Worm (Caenorhabditis elegans) whole organism, mixed stage, embryonic: ENCODE results near the gene idpb-5.

Experiments
- M03D4.4 ChIP-seq: sonication (generic microtip); optimal IDR thresholded peaks from 2 replicates; lab custom pipeline; 2017; ENCODE audit warnings: mild to moderate bottlenecking, missing genetic modification characterization, missing compliant biosample characterization
- bed-3 ChIP-seq: fragments of 200-800 bp; sonication (Bioruptor generic); optimal IDR thresholded peaks from 3 replicates; lab custom pipeline; 2018; ENCODE audit warnings: mild to moderate bottlenecking, missing genetic modification characterization, moderate library complexity, missing compliant biosample characterization
- blmp-1 ChIP-seq: fragments of 150-350 bp; optimal IDR thresholded peaks from 2 replicates; lab custom pipeline; 2014; ENCODE audit warnings: missing biosample characterization, missing genetic modification characterization
- ceh-39 ChIP-seq: fragments of 150-350 bp; optimal IDR thresholded peaks from 2 replicates; lab custom pipeline; 2014; ENCODE audit warnings: missing biosample characterization, missing genetic modification characterization
- ceh-43 ChIP-seq: fragments of 200-800 bp; sonication (Bioruptor generic); optimal IDR thresholded peaks from 2 replicates; lab custom pipeline; 2018; ENCODE audit warnings: mild to moderate bottlenecking, missing genetic modification characterization, moderate library complexity, missing compliant biosample characterization
- ceh-83 ChIP-seq: fragments of 200-800 bp; sonication (Bioruptor generic); optimal IDR thresholded peaks from 2 replicates; lab custom pipeline; 2018; ENCODE audit warnings: mild to moderate bottlenecking, missing genetic modification characterization, missing compliant biosample characterization
- cnd-1 ChIP-seq: fragments of 200-800 bp; sonication (Bioruptor generic); optimal IDR thresholded peaks from 2 replicates; lab custom pipeline; 2018; ENCODE audit warnings: mild to moderate bottlenecking, missing genetic modification characterization, missing compliant biosample characterization
- drap-1 ChIP-seq: fragments of 200-800 bp; sonication (Bioruptor generic); optimal IDR thresholded peaks from 3 replicates; lab custom pipeline; 2018; ENCODE audit warnings: mild to moderate bottlenecking, missing genetic modification characterization, missing compliant biosample characterization
- elt-1 ChIP-seq: sonication (generic microtip); optimal IDR thresholded peaks from 2 replicates; lab custom pipeline; 2017; ENCODE audit warnings: missing genetic modification characterization, mild to moderate bottlenecking, missing compliant biosample characterization, antibody characterized with exemption, moderate library complexity, borderline replicate concordance; ENCODE audit not compliant: insufficient read depth
- flh-1 ChIP-seq: fragments of 200-800 bp; sonication (Bioruptor generic); optimal IDR thresholded peaks from 2 replicates; lab custom pipeline; 2018; ENCODE audit warnings: mild to moderate bottlenecking, missing genetic modification characterization, moderate library complexity, missing compliant biosample characterization
- ham-2 ChIP-seq: fragments of 200-800 bp; sonication (Bioruptor generic); optimal IDR thresholded peaks from 2 replicates; lab custom pipeline; 2018; ENCODE audit warnings: mild to moderate bottlenecking, missing genetic modification characterization, missing compliant biosample characterization
- hlh-1 ChIP-seq: fragments of 150-350 bp; optimal IDR thresholded peaks from 2 replicates; lab custom pipeline; 2014; ENCODE audit warnings: missing biosample characterization, missing genetic modification reagents, missing genetic modification characterization
- lin-13 ChIP-seq: fragments of 150-350 bp; optimal IDR thresholded peaks from 2 replicates; lab custom pipeline; 2014; ENCODE audit warnings: missing biosample characterization, missing genetic modification characterization
- mab-5 ChIP-seq: fragments of 150-350 bp; optimal IDR thresholded peaks from 2 replicates; lab custom pipeline; 2014; ENCODE audit warnings: missing biosample characterization, missing genetic modification characterization
- mep-1 ChIP-seq: fragments of 150-350 bp; optimal IDR thresholded peaks from 2 replicates; lab custom pipeline; 2017; ENCODE audit warnings: missing biosample characterization, missing genetic modification reagents, missing genetic modification characterization, inconsistent platforms
- mls-2 ChIP-seq: sonication (generic microtip); optimal IDR thresholded peaks from 2 replicates; lab custom pipeline; 2016; ENCODE audit warnings: mild to moderate bottlenecking, missing genetic modification characterization, moderate library complexity, missing compliant biosample characterization
- nhr-12 ChIP-seq: fragments of 150-350 bp; optimal IDR thresholded peaks from 2 replicates; lab custom pipeline; 2014; ENCODE audit warnings: missing biosample characterization, missing genetic modification characterization
- nhr-2 ChIP-seq: fragments of 150-350 bp; optimal IDR thresholded peaks from 2 replicates; lab custom pipeline; 2014; ENCODE audit warnings: missing biosample characterization, missing genetic modification characterization
- nhr-237 ChIP-seq: fragments of 150-350 bp; optimal IDR thresholded peaks from 2 replicates; lab custom pipeline; 2014; ENCODE audit warnings: missing biosample characterization, missing genetic modification characterization
- pha-4 ChIP-seq: fragments of 150-350 bp; optimal IDR thresholded peaks from 2 replicates; lab custom pipeline; 2018; ENCODE audit warnings: missing biosample characterization, missing genetic modification reagents, missing genetic modification characterization
- sem-2 ChIP-seq: fragments of 200-800 bp; sonication (Bioruptor generic); optimal IDR thresholded peaks from 2 replicates; lab custom pipeline; 2018; ENCODE audit warnings: mild to moderate bottlenecking, missing genetic modification characterization, missing compliant biosample characterization
- snpc-4 ChIP-seq: fragments of 150-350 bp; optimal IDR thresholded peaks from 2 replicates; lab custom pipeline; 2014; ENCODE audit warnings: missing biosample characterization, missing genetic modification characterization
- unc-62 ChIP-seq: fragments of 150-350 bp; optimal IDR thresholded peaks from 2 replicates; lab custom pipeline; 2014; ENCODE audit warnings: missing biosample characterization, missing genetic modification reagents, missing genetic modification characterization
- zip-8 ChIP-seq: fragments of 150-350 bp; optimal IDR thresholded peaks from 2 replicates; lab custom pipeline; 2014; ENCODE audit warnings: missing biosample characterization, missing genetic modification characterization
- ztf-11 ChIP-seq: fragments of 150-350 bp; optimal IDR thresholded peaks from 2 replicates; lab custom pipeline; 2014; ENCODE audit warnings: missing biosample characterization, missing genetic modification characterization

idpb-5 gene

DNA sequence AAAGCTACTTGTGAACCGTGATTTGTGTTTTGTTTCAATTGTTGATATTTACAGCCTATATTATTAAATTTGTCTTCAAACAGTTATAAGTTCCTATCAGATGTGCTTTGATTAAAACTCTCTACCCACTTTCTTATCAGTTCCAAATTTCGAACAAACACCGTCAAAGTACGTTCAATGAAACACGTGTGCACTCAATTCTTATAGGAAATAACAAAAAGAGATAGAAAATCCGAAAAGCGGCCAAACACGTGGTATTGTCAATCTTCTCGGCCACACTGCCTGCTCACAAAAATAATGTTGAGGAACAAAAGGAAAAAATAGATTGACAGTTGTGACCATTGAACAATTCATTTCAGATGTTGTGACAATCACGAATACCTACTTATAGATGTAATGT is 46.6 kb downstream of the idpb-5 start:
- TF ChIP-seq mep-1 (tag; lab: Kevin White, UChicago) = no peak
- no peak for TF ChIP-seq pha-4
- TF ChIP-seq elt-1 (tag; lab: Kevin White, UChicago) = no peak
- no peak for TF ChIP-seq hlh-1 (tag; lab: Kevin White, UChicago)
- no peak for TF ChIP-seq cnd-1 (tag; lab: Kevin White, UChicago)
- no peak for TF ChIP-seq lin-13

DNA sequence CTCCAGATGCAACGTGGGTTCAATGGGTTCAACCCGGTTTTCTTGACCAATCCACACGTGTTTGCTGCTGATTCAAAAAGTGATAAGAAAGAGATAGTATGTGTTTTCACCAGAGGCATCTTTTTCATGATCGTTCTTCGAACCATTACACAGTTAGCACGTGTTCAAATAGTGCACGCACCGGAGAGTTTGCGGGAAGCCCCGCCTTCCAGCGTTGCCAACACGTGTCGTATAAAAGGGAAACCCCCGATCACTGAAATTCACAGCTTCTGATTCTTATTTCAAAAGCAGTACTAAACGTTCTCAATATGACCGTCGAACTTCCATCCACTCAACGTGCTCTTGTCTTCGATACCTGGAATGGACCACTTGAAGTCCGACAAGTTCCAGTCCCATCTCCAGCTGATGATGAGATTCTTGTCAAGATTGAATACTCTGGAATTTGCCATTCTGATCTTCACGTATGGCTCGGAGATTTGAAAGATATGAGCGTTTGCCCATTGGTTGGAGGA is 48.7 kb downstream of the idpb-5 start, which contains the start of gene adh-1:
Gene adh-1, plus strand, starts transcription at position 261 of the 512 bp plus-strand sequence.
- TF ChIP-seq pha-4 (no peak), flh-1 (GFP tag; lab: Kevin White, UChicago) (no peak), ceh-43 (GFP tag; lab: Kevin White, UChicago) (no peak)

DNA sequence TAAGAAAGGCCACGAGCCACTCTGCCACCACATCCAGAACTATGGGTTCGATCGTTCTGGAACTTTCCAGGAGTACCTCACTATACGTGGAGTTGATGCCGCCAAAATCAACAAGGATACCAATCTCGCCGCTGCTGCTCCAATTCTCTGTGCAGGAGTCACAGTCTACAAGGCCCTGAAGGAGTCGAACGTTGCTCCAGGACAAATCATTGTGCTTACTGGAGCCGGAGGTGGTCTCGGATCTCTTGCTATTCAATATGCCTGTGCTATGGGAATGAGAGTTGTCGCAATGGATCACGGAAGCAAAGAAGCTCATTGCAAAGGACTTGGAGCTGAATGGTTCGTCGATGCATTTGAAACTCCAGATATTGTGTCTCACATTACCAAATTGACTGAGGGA is 49.3 kb downstream of the idpb-5 start:
- TF ChIP-seq nhr-12 (tag; lab: Kevin White, UChicago) (no peak), mab-5 (no peak), nhr-237 (tag; lab: Kevin White, UChicago) (no peak), hlh-1 (tag; lab: Kevin White, UChicago) (no peak), snpc-4 (tag; lab: Kevin White, UChicago) (no peak), flh-1 (GFP tag; lab: Kevin White, UChicago) (no peak), ceh-39 (tag; lab: Kevin White, UChicago) (no peak), mep-1 (tag; lab: Kevin White, UChicago) (no peak), drap-1 (GFP tag; lab: Kevin White, UChicago) (no peak)

DNA sequence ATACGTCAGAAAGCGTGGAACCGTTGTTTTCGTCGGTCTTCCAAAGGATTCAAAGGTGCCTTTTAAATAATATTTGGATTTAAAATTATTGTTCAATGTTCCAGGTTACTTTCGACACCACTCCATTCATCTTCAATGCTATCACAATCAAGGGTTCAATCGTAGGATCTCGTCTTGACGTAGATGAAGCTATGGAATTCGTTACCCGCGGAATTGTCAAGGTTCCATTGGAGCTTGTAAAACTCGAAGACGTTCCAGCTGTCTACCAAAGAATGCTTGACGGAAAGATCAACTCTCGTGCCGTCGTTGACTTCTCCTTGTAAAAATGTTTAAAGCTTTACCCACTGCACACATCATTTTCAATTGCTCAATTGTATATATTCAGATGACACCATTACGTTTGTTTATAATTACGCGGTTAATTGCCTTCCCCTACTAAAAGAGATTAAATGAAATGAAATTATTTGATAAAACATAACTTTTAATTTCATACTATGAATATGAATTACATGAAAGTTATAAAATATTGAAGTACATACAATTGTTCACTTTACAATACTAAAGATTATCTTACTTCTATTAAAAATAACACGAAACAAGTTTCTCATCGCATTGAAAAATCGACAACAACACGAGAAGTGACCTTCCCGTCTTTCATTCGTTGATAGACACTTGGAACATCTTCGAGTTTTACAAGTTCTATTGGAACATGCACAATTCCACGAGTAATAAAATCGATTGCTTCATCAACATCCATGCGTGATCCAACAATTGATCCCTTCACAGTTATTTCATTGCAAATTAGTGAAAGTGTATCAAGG is 50.0 kb downstream of the idpb-5 start:
- no peak for TF ChIP-seq unc-62 (GFP tag; lab: Kevin White, UChicago)
- TF ChIP-seq elt-1 (tag; lab: Kevin White, UChicago) = no peak
- TF ChIP-seq zip-8 (tag; lab: Kevin White, UChicago) = no peak
- TF ChIP-seq blmp-1 (tag; lab: Kevin White, UChicago) = no peak
- no peak for TF ChIP-seq ztf-11 (tag; lab: Kevin White, UChicago)
- no peak for TF ChIP-seq mep-1 (tag; lab: Kevin White, UChicago)
- no peak for TF ChIP-seq M03D4.4 (tag; lab: Kevin White, UChicago)
- TF ChIP-seq mab-5 = no peak
- TF ChIP-seq ceh-83 (GFP tag; lab: Kevin White, UChicago) = no peak
- no peak for TF ChIP-seq lin-13
- no peak for TF ChIP-seq mls-2
- no peak for TF ChIP-seq ham-2 (GFP tag; lab: Kevin White, UChicago)
- TF ChIP-seq nhr-2 (tag; lab: Kevin White, UChicago) = no peak
- no peak for TF ChIP-seq bed-3 (GFP tag; lab: Kevin White, UChicago)
- TF ChIP-seq sem-2 (GFP tag; lab: Kevin White, UChicago) = no peak
